Worm (Caenorhabditis elegans) whole organism, mixed stage, embryonic: Measurements from ENCODE around the gene F58G6.3.

Experiments used
- M03D4.4 ChIP-seq: sonication (generic microtip); optimal IDR thresholded peaks from 2 replicates; lab custom pipeline; 2017; ENCODE audit warnings: mild to moderate bottlenecking, missing genetic modification characterization, missing compliant biosample characterization
- blmp-1 ChIP-seq: fragments of 150-350 bp; optimal IDR thresholded peaks from 2 replicates; lab custom pipeline; 2014; ENCODE audit warnings: missing biosample characterization, missing genetic modification characterization
- ceh-39 ChIP-seq: fragments of 150-350 bp; optimal IDR thresholded peaks from 2 replicates; lab custom pipeline; 2014; ENCODE audit warnings: missing biosample characterization, missing genetic modification characterization
- ceh-43 ChIP-seq: fragments of 200-800 bp; sonication (Bioruptor generic); optimal IDR thresholded peaks from 2 replicates; lab custom pipeline; 2018; ENCODE audit warnings: mild to moderate bottlenecking, missing genetic modification characterization, moderate library complexity, missing compliant biosample characterization
- ces-1 ChIP-seq: fragments of 150-350 bp; optimal IDR thresholded peaks from 2 replicates; lab custom pipeline; 2014; ENCODE audit warnings: missing biosample characterization, missing genetic modification reagents, missing genetic modification characterization
- drap-1 ChIP-seq: fragments of 200-800 bp; sonication (Bioruptor generic); optimal IDR thresholded peaks from 3 replicates; lab custom pipeline; 2018; ENCODE audit warnings: mild to moderate bottlenecking, missing genetic modification characterization, missing compliant biosample characterization
- elt-1 ChIP-seq: sonication (generic microtip); optimal IDR thresholded peaks from 2 replicates; lab custom pipeline; 2017; ENCODE audit warnings: missing genetic modification characterization, mild to moderate bottlenecking, missing compliant biosample characterization, antibody characterized with exemption, moderate library complexity, borderline replicate concordance; ENCODE audit not compliant: insufficient read depth
- flh-1 ChIP-seq: fragments of 200-800 bp; sonication (Bioruptor generic); optimal IDR thresholded peaks from 2 replicates; lab custom pipeline; 2018; ENCODE audit warnings: mild to moderate bottlenecking, missing genetic modification characterization, moderate library complexity, missing compliant biosample characterization
- ham-2 ChIP-seq: fragments of 200-800 bp; sonication (Bioruptor generic); optimal IDR thresholded peaks from 2 replicates; lab custom pipeline; 2018; ENCODE audit warnings: mild to moderate bottlenecking, missing genetic modification characterization, missing compliant biosample characterization
- hlh-1 ChIP-seq: fragments of 150-350 bp; optimal IDR thresholded peaks from 2 replicates; lab custom pipeline; 2014; ENCODE audit warnings: missing biosample characterization, missing genetic modification reagents, missing genetic modification characterization
- lin-13 ChIP-seq: fragments of 150-350 bp; optimal IDR thresholded peaks from 2 replicates; lab custom pipeline; 2014; ENCODE audit warnings: missing biosample characterization, missing genetic modification characterization
- lin-32 ChIP-seq: fragments of 200-800 bp; sonication (Bioruptor generic); optimal IDR thresholded peaks from 2 replicates; lab custom pipeline; 2018; ENCODE audit warnings: mild to moderate bottlenecking, missing genetic modification characterization, missing compliant biosample characterization
- lsy-2 ChIP-seq: fragments of 150-350 bp; optimal IDR thresholded peaks from 2 replicates; lab custom pipeline; 2014; ENCODE audit warnings: missing biosample characterization, missing genetic modification characterization
- nhr-12 ChIP-seq: fragments of 150-350 bp; optimal IDR thresholded peaks from 2 replicates; lab custom pipeline; 2014; ENCODE audit warnings: missing biosample characterization, missing genetic modification characterization
- nhr-2 ChIP-seq: fragments of 150-350 bp; optimal IDR thresholded peaks from 2 replicates; lab custom pipeline; 2014; ENCODE audit warnings: missing biosample characterization, missing genetic modification characterization
- nhr-28 ChIP-seq: fragments of 150-350 bp; optimal IDR thresholded peaks from 2 replicates; lab custom pipeline; 2014; ENCODE audit warnings: missing biosample characterization, missing genetic modification characterization
- pha-4 ChIP-seq: fragments of 150-350 bp; optimal IDR thresholded peaks from 2 replicates; lab custom pipeline; 2018; ENCODE audit warnings: missing biosample characterization, missing genetic modification reagents, missing genetic modification characterization
- sem-2 ChIP-seq: fragments of 200-800 bp; sonication (Bioruptor generic); optimal IDR thresholded peaks from 2 replicates; lab custom pipeline; 2018; ENCODE audit warnings: mild to moderate bottlenecking, missing genetic modification characterization, missing compliant biosample characterization
- snpc-4 ChIP-seq: fragments of 150-350 bp; optimal IDR thresholded peaks from 2 replicates; lab custom pipeline; 2014; ENCODE audit warnings: missing biosample characterization, missing genetic modification characterization
- sptf-1 ChIP-seq: sonication (generic microtip); optimal IDR thresholded peaks from 2 replicates; lab custom pipeline; 2017; ENCODE audit warnings: mild to moderate bottlenecking, missing genetic modification characterization, moderate library complexity, missing compliant biosample characterization
- unc-120 ChIP-seq: sonication (generic microtip); optimal IDR thresholded peaks from 2 replicates; lab custom pipeline; 2017; ENCODE audit warnings: missing genetic modification characterization, missing compliant biosample characterization; ENCODE audit not compliant: poor library complexity, severe bottlenecking
- unc-39 ChIP-seq: fragments of 150-350 bp; optimal IDR thresholded peaks from 2 replicates; lab custom pipeline; 2014; ENCODE audit warnings: missing biosample characterization, missing genetic modification characterization
- unc-62 ChIP-seq: fragments of 150-350 bp; optimal IDR thresholded peaks from 2 replicates; lab custom pipeline; 2014; ENCODE audit warnings: missing biosample characterization, missing genetic modification reagents, missing genetic modification characterization
- zip-8 ChIP-seq: fragments of 150-350 bp; optimal IDR thresholded peaks from 2 replicates; lab custom pipeline; 2014; ENCODE audit warnings: missing biosample characterization, missing genetic modification characterization
- ztf-11 ChIP-seq: fragments of 150-350 bp; optimal IDR thresholded peaks from 2 replicates; lab custom pipeline; 2014; ENCODE audit warnings: missing biosample characterization, missing genetic modification characterization

F58G6.3 gene

DNA sequence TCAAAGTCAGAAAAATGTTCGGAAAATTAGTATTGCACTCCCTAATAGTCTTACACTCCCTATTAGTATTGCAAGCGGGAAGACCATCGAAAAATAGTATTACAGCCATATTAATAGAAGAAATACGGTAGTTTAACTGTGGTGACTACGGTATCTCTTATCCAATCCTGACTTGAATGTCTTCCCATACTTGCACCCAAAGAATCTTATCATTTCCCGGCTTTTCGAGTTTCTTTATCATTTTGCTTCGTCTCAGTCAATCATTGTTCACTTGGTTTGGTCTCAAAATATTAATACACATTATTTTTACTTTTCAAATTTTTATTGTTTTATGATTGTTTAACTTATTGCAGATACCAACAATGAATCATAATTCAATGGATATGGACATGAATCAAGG lies at the start of gene F58G6.3:
Gene F58G6.3, plus strand, starts transcription at position 352 of the 400 bp plus-strand sequence.
- TF ChIP-seq nhr-12 (no peak), ceh-39 (tag; lab: Kevin White, UChicago) (no peak), ztf-11 (tag; lab: Kevin White, UChicago) (no peak), ces-1 (no peak), blmp-1 (tag; lab: Kevin White, UChicago) (no peak), zip-8 (tag; lab: Kevin White, UChicago) (no peak), sptf-1 (tag; lab: Kevin White, UChicago) (no peak), hlh-1 (tag; lab: Kevin White, UChicago) (no peak), flh-1 (GFP tag; lab: Kevin White, UChicago) (no peak), unc-39 (tag; lab: Kevin White, UChicago) (no peak), elt-1 (tag; lab: Kevin White, UChicago) (no peak), lin-32 (no peak), lin-13 (tag; lab: Kevin White, UChicago) (no peak), unc-62 (GFP tag; lab: Kevin White, UChicago) (no peak), snpc-4 (tag; lab: Kevin White, UChicago) (no peak), nhr-28 (tag; lab: Kevin White, UChicago) (no peak)

ce11 chrIV:9607945-9608344 lies 45.4 kb upstream of the F58G6.3 start:
- TF ChIP-seq drap-1 (GFP tag; lab: Kevin White, UChicago), result no peak
- TF ChIP-seq zip-8 (tag; lab: Kevin White, UChicago), result no peak
- TF ChIP-seq M03D4.4 (tag; lab: Kevin White, UChicago), result no peak
- no peak for TF ChIP-seq ham-2 (GFP tag; lab: Kevin White, UChicago)
- TF ChIP-seq unc-120 (tag; lab: Kevin White, UChicago), result no peak
- TF ChIP-seq lsy-2 (tag; lab: Kevin White, UChicago), result no peak
- TF ChIP-seq nhr-12, result no peak
- TF ChIP-seq sem-2 (GFP tag; lab: Kevin White, UChicago), result no peak
- no peak for TF ChIP-seq hlh-1 (tag; lab: Kevin White, UChicago)
- no peak for TF ChIP-seq blmp-1 (tag; lab: Kevin White, UChicago)
- no peak for TF ChIP-seq lin-32

DNA sequence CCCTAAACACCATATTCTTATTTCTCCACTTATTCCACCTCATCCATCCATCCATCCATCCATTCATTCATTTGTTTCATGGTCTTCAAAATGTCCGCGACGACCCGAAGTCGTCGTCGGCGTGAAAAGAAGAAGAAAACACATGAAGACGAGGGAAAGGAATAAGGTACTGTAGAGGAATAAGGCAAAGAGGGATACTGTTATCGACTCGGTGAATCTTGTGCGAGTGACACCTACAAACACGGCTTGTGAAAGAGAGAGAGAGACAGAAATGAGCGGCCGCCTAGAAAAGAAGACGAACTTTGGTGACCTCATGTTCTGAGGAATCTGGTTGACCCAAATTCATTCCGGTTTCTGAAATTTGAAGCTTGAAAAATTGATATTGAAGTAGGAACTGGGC lies 44.2 kb upstream of the F58G6.3 start:
- no peak for TF ChIP-seq ceh-43 (GFP tag; lab: Kevin White, UChicago)
- TF ChIP-seq hlh-1 (tag; lab: Kevin White, UChicago), result no peak
- peak; percentile 97 for TF ChIP-seq elt-1 (tag; lab: Kevin White, UChicago)

DNA sequence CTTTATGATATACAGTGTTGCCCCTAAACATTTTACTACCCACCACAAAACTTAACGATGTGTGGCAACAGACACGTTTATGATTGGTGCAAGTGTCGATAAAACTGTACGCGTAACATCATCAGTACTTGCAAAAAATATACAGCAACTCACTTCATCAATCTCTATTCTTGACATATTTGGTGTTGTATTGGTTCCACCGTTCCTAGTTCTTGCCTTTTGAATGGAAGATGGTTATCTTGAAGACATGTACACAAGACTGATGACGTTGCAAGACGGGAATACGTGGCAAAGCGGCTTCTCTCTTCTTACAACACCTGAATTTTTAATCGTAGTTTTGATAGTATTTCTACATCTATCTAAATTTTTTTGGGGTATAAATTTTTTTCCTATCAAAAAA lies 42.4 kb upstream of the F58G6.3 start:
- no peak for TF ChIP-seq drap-1 (GFP tag; lab: Kevin White, UChicago)
- peak; percentile 91 for TF ChIP-seq elt-1 (tag; lab: Kevin White, UChicago)
- TF ChIP-seq, all 35 proteins: peak for 1

ce11 chrIV:9613072-9613590 lies 40.2 kb upstream of the F58G6.3 start:
- no peak for TF ChIP-seq zip-8 (tag; lab: Kevin White, UChicago)
- TF ChIP-seq unc-39 (tag; lab: Kevin White, UChicago), result no peak
- peak; percentile 98 for TF ChIP-seq elt-1 (tag; lab: Kevin White, UChicago)
- no peak for TF ChIP-seq flh-1 (GFP tag; lab: Kevin White, UChicago)
- TF ChIP-seq pha-4 (tag; lab: Kevin White, UChicago), result no peak

DNA sequence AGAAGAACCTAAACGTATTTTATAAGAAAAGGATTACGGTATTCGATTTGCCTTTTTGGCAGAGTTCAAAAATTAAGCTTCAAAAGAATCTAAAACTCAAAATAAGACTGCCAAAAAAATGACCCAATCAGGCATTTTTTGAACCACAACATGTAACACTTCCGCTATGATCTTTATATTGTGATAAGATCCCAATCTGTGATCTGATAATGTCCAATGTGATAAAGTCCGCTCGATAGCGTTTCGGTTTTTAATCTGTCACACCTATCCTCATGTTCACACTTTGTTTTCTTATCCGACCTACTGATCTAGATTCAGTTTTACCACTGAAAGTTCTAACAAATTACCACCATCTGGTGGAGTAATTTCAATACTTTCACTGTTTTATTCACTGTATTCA lies 39.3 kb upstream of the F58G6.3 start:
- TF ChIP-seq elt-1 (tag; lab: Kevin White, UChicago), result peak; percentile 100
- TF ChIP-seq ztf-11 (tag; lab: Kevin White, UChicago), result no peak
- TF ChIP-seq unc-120 (tag; lab: Kevin White, UChicago), result no peak

- no peak for TF ChIP-seq nhr-2 (tag; lab: Kevin White, UChicago)
- TF ChIP-seq, all 35 proteins: peak for 0
Measured at ce11 chrIV:9614695-9615094, 38.6 kb upstream of the F58G6.3 start, which contains the start of gene elt-1. Gene elt-1, plus strand, starts transcription at chrIV:9614995.
